Fruit fly (Drosophila melanogaster): Measurements from ENCODE around the gene CG31948.

The CG31948 gene

DNA sequence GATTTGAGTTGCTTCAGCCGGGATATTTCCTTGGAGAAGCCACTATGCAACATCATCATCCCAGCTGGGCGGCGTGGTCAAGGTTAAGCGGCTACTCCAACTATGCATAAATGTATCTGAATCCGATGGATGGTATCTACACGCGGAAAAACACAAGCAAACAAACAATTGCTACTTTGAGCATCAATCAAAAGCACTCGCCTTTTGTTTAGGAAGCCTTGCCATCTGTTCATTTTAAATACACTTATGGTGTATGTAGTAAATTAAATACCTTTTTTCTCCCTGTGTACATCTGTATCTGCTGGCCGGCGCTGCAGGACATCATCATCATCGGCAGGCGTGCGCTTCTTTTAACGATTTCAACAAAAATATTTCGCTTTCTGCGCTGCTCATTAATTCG lies 19.7 kb upstream of the CG31948 start (continued):
- TF ChIP-seq CG4318 (GFP tag; optimal IDR thresholded peaks at IDR 0.05) = no peak
- no peak for TF ChIP-seq eg (GFP tag; IDR thresholded peaks at IDR 0.05)
- TF ChIP-seq CG9139 (GFP tag; optimal IDR thresholded peaks at IDR 0.05) = no peak
- no peak for TF ChIP-seq Hr4 (GFP tag; optimal IDR thresholded peaks at IDR 0.05)
- TF ChIP-seq vri (GFP tag; optimal IDR thresholded peaks at IDR 0.05) = no peak
- TF ChIP-seq topi (GFP tag; optimal IDR thresholded peaks at IDR 0.05) = peak; percentile 15
- TF ChIP-seq CG10669 (GFP tag; optimal IDR thresholded peaks at IDR 0.05) = peak; percentile 52

DNA sequence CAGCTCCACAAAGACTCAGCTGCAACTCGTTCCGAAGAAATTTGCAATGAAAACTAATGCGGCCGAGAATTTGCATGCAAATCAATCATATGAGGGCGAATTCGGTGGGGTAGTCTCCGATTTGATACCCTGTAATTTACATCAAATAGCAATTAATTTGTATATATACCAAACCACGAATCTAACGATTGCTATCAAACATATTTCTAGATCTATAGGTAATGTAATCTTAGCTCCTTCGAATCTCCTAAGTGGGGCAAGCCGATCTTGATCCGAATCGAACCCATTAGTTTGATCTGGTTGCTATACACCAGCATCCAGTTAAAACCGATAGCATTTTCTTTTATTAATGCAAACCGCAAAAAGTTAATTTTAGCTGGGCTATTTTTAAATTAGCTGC lies 17.7 kb upstream of the CG31948 start:
- TF ChIP-seq Ets21C (GFP tag; optimal IDR thresholded peaks at IDR 0.05) = no peak
- peak; percentile 51 for TF ChIP-seq Hr4 (GFP tag; optimal IDR thresholded peaks at IDR 0.05)
- TF ChIP-seq CG10669 (GFP tag; optimal IDR thresholded peaks at IDR 0.05) = peak; percentile 22
- peak; percentile 46; the same call in 1 of the 3 replicates for TF ChIP-seq eg (GFP tag; IDR thresholded peaks at IDR 0.05)
- peak; percentile 36; the same call in 1 of the 2 replicates for TF ChIP-seq CG15336 (GFP tag; IDR thresholded peaks at IDR 0.05)
- no peak for TF ChIP-seq CG34406 (GFP tag; optimal IDR thresholded peaks at IDR 0.05)
- peak; percentile 4 for TF ChIP-seq pdm3 (GFP tag; optimal IDR thresholded peaks at IDR 0.05)
- no peak for TF ChIP-seq fd59A (GFP tag; optimal IDR thresholded peaks at IDR 0.05)
- no peak for TF ChIP-seq CG16779 (tag; optimal IDR thresholded peaks at IDR 0.05)
- peak; percentile 3 for TF ChIP-seq achi (GFP tag; optimal IDR thresholded peaks at IDR 0.05)
- TF ChIP-seq CG8119 (GFP tag; IDR thresholded peaks at IDR 0.05) = peak; percentile 26; the same call in 1 of the 3 replicates
- TF ChIP-seq CG6163 (GFP tag; IDR thresholded peaks at IDR 0.05) = peak; percentile 53; the same call in 2 of the 3 replicates
- peak; percentile 12 for TF ChIP-seq OdsH (GFP tag; optimal IDR thresholded peaks at IDR 0.05)
- no peak for TF ChIP-seq CG8632 (GFP tag; optimal IDR thresholded peaks at IDR 0.05)
- no peak for TF ChIP-seq CG7368 (GFP tag; optimal IDR thresholded peaks at IDR 0.05)
- TF ChIP-seq CG6854 (GFP tag; optimal IDR thresholded peaks at IDR 0.05) = no peak
- peak; percentile 2 for TF ChIP-seq CG31627 (GFP tag; optimal IDR thresholded peaks at IDR 0.05)
- no peak for TF ChIP-seq CG9139 (GFP tag; optimal IDR thresholded peaks at IDR 0.05)
- peak; percentile 11 for TF ChIP-seq CG3919 (GFP tag; optimal IDR thresholded peaks at IDR 0.05)
- peak; percentile 60 for TF ChIP-seq Eip78C (GFP tag)
- no peak for TF ChIP-seq Hr38 (GFP tag; optimal IDR thresholded peaks at IDR 0.05)
- TF ChIP-seq salr (GFP tag; optimal IDR thresholded peaks at IDR 0.05) = no peak
- TF ChIP-seq CG32006 (GFP tag; optimal IDR thresholded peaks at IDR 0.05) = peak; percentile 62

DNA sequence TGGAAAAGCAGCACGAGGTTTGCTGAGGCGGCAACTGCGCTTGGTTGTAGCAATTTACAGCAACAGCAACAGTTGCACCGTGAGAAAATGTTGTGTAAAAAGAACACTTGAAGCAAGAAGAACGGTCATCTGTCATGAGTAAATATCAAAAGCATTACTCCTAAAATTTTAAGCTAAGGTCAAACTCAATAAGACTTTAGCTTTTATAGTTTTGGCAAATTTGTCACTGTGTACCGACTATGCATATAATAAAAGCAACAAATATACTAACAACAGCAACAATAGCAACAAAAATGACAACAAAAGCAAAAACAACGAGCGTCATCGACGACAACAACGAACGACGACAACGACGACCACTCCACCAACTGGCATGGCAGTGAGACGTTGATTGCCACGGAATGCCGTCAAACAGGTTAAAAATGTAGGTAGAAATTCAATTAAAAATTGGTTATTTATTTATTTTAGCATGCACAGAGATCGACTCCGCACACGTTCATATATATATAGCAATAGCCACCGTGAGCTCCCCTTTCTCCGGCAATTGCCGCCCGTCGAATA lies 17.1 kb upstream of the CG31948 start:
- peak; percentile 98 for TF ChIP-seq CG11762 (GFP tag; optimal IDR thresholded peaks at IDR 0.05; ENCODE audit: insufficient read depth)
- TF ChIP-seq Lpt (GFP tag; optimal IDR thresholded peaks at IDR 0.05) = peak; percentile 99
- peak; percentile 90 for TF ChIP-seq Hr39 (GFP tag; optimal IDR thresholded peaks at IDR 0.05)
- TF ChIP-seq OdsH (GFP tag; optimal IDR thresholded peaks at IDR 0.05) = peak; percentile 99
- TF ChIP-seq Met (GFP tag; optimal IDR thresholded peaks at IDR 0.05) = peak; percentile 87
- TF ChIP-seq esn (GFP tag; optimal IDR thresholded peaks at IDR 0.05) = peak; percentile 90
- TF ChIP-seq vri (GFP tag; optimal IDR thresholded peaks at IDR 0.05) = peak; percentile 74
- peak; percentile 98 to 99 for TF ChIP-seq salr (GFP tag; optimal IDR thresholded peaks at IDR 0.05)
- peak; percentile 91 for TF ChIP-seq lz (GFP tag; optimal IDR thresholded peaks at IDR 0.05)
- peak; percentile 98 for TF ChIP-seq CG15336 (GFP tag; IDR thresholded peaks at IDR 0.05)
- peak; percentile 57 for TF ChIP-seq Eip93F (GFP tag; optimal IDR thresholded peaks at IDR 0.05)
- TF ChIP-seq CG6163 (GFP tag; IDR thresholded peaks at IDR 0.05) = peak; percentile 99
- peak; percentile 99 for TF ChIP-seq CG10669 (GFP tag; optimal IDR thresholded peaks at IDR 0.05)
- peak; percentile 97 for TF ChIP-seq CG6276 (GFP tag; optimal IDR thresholded peaks at IDR 0.05)
- TF ChIP-seq CG3919 (GFP tag; optimal IDR thresholded peaks at IDR 0.05) = peak; percentile 99
- peak; percentile 95 for TF ChIP-seq svp (GFP tag)
- TF ChIP-seq CG10631 (GFP tag; optimal IDR thresholded peaks at IDR 0.05) = peak; percentile 98
- TF ChIP-seq ss (GFP tag; optimal IDR thresholded peaks at IDR 0.05) = peak; percentile 98 to 99
- peak; percentile 89 for TF ChIP-seq Sox102F (GFP tag; optimal IDR thresholded peaks at IDR 0.05)
- TF ChIP-seq fd59A (GFP tag; optimal IDR thresholded peaks at IDR 0.05) = peak; percentile 99
- TF ChIP-seq spab (GFP tag; optimal IDR thresholded peaks at IDR 0.05) = peak; percentile 99
- TF ChIP-seq Hr38 (GFP tag; optimal IDR thresholded peaks at IDR 0.05) = peak; percentile 94
- TF ChIP-seq CG1621 (tag; optimal IDR thresholded peaks at IDR 0.05) = peak; percentile 99
- peak; percentile 99 for TF ChIP-seq eg (GFP tag; IDR thresholded peaks at IDR 0.05)
- TF ChIP-seq CG8319 (GFP tag; optimal IDR thresholded peaks at IDR 0.05) = peak; percentile 95
- TF ChIP-seq Gug (GFP tag; IDR thresholded peaks at IDR 0.05) = peak; percentile 97
- TF ChIP-seq Hr4 (GFP tag; optimal IDR thresholded peaks at IDR 0.05) = peak; percentile 99
- peak; percentile 95 for TF ChIP-seq CG16779 (tag; optimal IDR thresholded peaks at IDR 0.05)
- TF ChIP-seq CG8632 (GFP tag; optimal IDR thresholded peaks at IDR 0.05) = peak; percentile 96
- TF ChIP-seq CG4318 (GFP tag; optimal IDR thresholded peaks at IDR 0.05) = peak; percentile 98
- TF ChIP-seq Ets96B (tag; optimal IDR thresholded peaks at IDR 0.05) = peak; percentile 99
- TF ChIP-seq CG11294 (GFP tag; IDR thresholded peaks at IDR 0.05) = peak; percentile 95
- TF ChIP-seq CG8119 (GFP tag; IDR thresholded peaks at IDR 0.05) = peak; percentile 98
- no peak for TF ChIP-seq fkh (GFP tag; optimal IDR thresholded peaks at IDR 0.05)
- peak; percentile 95 for TF ChIP-seq CG34406 (GFP tag; optimal IDR thresholded peaks at IDR 0.05)

All from whole organism, prepupa.